Worm (Caenorhabditis elegans): ENCODE data around the gene F35D2.3.

Gene F35D2.3

DNA sequence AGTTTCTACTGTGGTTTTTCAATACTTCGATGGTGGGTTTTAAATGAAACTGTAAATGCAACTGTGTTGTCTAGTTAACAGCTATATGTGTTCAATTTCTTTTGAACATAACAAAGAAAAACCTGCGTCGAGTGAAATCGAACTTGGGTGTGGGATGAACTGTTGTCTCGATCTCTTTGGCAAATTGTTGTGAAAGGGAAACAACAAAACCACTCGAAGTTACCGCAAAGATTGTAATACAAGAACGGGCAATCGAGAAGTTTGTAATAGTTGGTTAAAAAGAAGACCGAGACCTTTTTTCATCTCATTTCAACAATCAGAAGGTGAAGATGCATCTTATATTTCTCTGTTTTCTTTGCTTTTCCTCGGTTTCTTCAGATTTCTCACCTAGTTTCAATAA is 37.5 kb downstream of the F35D2.3 start, which contains the start of gene lips-17:
Gene lips-17, plus strand, starts transcription at position 301 of the 400 bp plus-strand sequence.
- TF ChIP-seq nhr-77 (tag; optimal IDR thresholded peaks at IDR 0.05) (no peak), ztf-11 (tag; optimal IDR thresholded peaks at IDR 0.05) (no peak), mdl-1 (tag; optimal IDR thresholded peaks at IDR 0.05) (no peak), lin-15B (tag; optimal IDR thresholded peaks at IDR 0.05) (no peak), nhr-67 (tag; optimal IDR thresholded peaks at IDR 0.05) (no peak), jun-1 (tag; optimal IDR thresholded peaks at IDR 0.05) (no peak), ceh-82 (tag; optimal IDR thresholded peaks at IDR 0.05) (no peak), pha-4 (tag; optimal IDR thresholded peaks at IDR 0.05) (no peak), fos-1 (tag; optimal IDR thresholded peaks at IDR 0.05) (no peak), nhr-237 (tag; optimal IDR thresholded peaks at IDR 0.05) (no peak), unc-62 (GFP tag; optimal IDR thresholded peaks at IDR 0.05) (no peak), unc-39 (tag; optimal IDR thresholded peaks at IDR 0.05) (no peak)

DNA sequence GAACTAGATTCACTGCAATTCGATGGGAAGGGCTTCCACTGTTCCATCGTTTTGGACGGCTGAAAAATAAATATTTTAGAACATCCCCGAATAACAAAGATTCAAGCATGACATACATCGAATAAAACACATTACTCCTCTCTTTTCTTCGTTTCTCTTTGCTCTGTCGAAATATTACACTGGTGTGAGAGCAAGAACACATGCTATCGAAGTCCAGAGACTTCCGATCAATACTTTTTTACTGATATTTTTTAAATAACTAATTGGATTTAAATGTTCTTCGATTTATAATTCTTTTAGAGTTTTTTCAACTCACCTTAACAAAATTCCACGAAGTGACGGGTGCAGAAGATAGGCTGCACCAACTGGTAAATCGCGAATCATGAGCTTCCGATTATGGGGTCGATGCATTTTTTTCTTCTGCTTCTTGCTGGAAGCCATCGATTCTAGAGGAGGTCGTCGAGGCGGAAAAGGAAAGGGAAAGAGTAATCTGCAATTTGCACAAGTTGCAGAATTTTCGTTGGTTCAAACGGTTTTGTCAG is 42.9 kb downstream of the F35D2.3 start, which contains the start of the genes oig-4 and R07G3.7:
Gene oig-4, plus strand, starts transcription at position 301 of the 542 bp plus-strand sequence.
Gene R07G3.7, minus strand, starts transcription at position 492 of the 542 bp plus-strand sequence.
- TF ChIP-seq lsy-12 (tag; optimal IDR thresholded peaks at IDR 0.05) = no peak
- no peak for TF ChIP-seq lin-39 (tag; optimal IDR thresholded peaks at IDR 0.05)
- peak; percentile 45 for TF ChIP-seq egl-5 (tag; optimal IDR thresholded peaks at IDR 0.05)
- TF ChIP-seq eor-1 (tag; optimal IDR thresholded peaks at IDR 0.05) = no peak

DNA sequence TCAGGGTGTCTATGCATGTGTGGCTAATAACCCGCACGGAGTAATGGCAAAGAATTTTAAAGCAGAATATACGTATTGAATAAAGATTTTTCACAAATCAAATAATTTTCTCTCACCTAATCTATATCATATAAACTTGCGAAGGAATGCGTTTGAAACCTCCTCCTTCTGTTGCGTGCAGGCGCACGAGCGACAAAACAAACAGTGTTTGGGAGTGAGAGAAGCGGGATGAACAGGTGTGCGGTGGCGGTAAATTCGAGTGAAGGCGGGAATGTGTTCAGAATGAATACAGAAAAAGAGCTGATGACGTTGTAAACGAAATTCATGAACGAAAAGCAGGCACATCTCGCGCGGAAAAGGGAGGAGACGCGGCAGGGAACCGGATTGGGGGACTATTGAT is 43.9 kb downstream of the F35D2.3 start:
- peak; percentile 5 for TF ChIP-seq pha-4 (tag; optimal IDR thresholded peaks at IDR 0.05)
- TF ChIP-seq nfya-1 (tag; optimal IDR thresholded peaks at IDR 0.05; ENCODE audit: insufficient read depth) = peak; percentile 10
- peak; percentile 4 for TF ChIP-seq hmg-11 (tag; optimal IDR thresholded peaks at IDR 0.05)
- no peak for TF ChIP-seq zag-1 (tag; optimal IDR thresholded peaks at IDR 0.05)

DNA sequence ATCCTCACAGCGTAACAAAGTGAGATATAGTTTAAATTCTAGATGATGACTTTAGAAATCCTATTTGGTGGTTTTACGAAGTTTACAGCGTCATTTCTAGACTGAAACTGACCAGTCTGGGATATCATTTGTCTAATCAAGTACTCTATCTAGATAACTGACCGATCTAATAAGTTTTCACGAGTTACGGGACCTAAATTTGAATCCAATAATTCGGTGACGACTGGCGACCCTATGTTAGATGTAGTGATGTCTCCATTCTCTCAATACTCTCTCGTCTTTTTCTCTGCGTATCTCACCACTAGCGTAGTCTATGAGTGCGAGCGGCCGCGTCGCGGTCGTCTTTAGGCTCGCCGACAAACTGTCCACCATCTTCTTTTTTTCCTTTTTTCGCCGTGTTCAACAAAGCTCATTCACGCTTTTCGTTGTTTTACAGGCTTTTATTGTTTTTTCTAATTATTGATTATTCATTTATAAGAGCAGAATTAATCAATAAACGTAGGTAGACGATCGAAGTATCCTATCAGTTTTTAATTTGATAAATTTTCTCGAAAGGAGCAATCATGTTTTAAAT is 45.0 kb downstream of the F35D2.3 start:
- TF ChIP-seq pha-4 (tag; optimal IDR thresholded peaks at IDR 0.05) (peak; percentile 47), lin-15B (tag; optimal IDR thresholded peaks at IDR 0.05) (no peak), R02D3.7 (tag; optimal IDR thresholded peaks at IDR 0.05) (peak; percentile 7), lsy-12 (tag; optimal IDR thresholded peaks at IDR 0.05) (no peak), ceh-28 (tag; optimal IDR thresholded peaks at IDR 0.05) (peak; percentile 56), unc-39 (tag; optimal IDR thresholded peaks at IDR 0.05) (no peak), ceh-16 (tag; optimal IDR thresholded peaks at IDR 0.05) (no peak), fkh-10 (GFP tag; optimal IDR thresholded peaks at IDR 0.05) (no peak), nhr-67 (tag; optimal IDR thresholded peaks at IDR 0.05) (no peak), nfya-1 (tag; optimal IDR thresholded peaks at IDR 0.05; ENCODE audit: insufficient read depth) (peak; percentile 53), egl-27 (tag; optimal IDR thresholded peaks at IDR 0.05) (no peak), eor-1 (tag; optimal IDR thresholded peaks at IDR 0.05) (no peak), ceh-9 (tag; optimal IDR thresholded peaks at IDR 0.05) (no peak), aly-2 (tag; optimal IDR thresholded peaks at IDR 0.05) (no peak), nhr-237 (tag; optimal IDR thresholded peaks at IDR 0.05) (no peak), ztf-4 (tag; optimal IDR thresholded peaks at IDR 0.05) (no peak), ama-1 (optimal IDR thresholded peaks at IDR 0.05) (peak; percentile 69), zag-1 (tag; optimal IDR thresholded peaks at IDR 0.05) (no peak), nhr-23 (tag; optimal IDR thresholded peaks at IDR 0.05) (peak; percentile 5), mdl-1 (tag; optimal IDR thresholded peaks at IDR 0.05) (no peak), hmg-11 (tag; optimal IDR thresholded peaks at IDR 0.05) (peak; percentile 66), elt-1 (tag; optimal IDR thresholded peaks at IDR 0.05) (no peak), skn-1 (tag; optimal IDR thresholded peaks at IDR 0.05) (no peak), nhr-11 (tag; optimal IDR thresholded peaks at IDR 0.05) (no peak), elt-2 (tag; optimal IDR thresholded peaks at IDR 0.05) (peak; percentile 15), mml-1 (tag; optimal IDR thresholded peaks at IDR 0.05) (no peak), nhr-77 (tag; optimal IDR thresholded peaks at IDR 0.05) (no peak), fos-1 (tag; optimal IDR thresholded peaks at IDR 0.05) (no peak)

DNA sequence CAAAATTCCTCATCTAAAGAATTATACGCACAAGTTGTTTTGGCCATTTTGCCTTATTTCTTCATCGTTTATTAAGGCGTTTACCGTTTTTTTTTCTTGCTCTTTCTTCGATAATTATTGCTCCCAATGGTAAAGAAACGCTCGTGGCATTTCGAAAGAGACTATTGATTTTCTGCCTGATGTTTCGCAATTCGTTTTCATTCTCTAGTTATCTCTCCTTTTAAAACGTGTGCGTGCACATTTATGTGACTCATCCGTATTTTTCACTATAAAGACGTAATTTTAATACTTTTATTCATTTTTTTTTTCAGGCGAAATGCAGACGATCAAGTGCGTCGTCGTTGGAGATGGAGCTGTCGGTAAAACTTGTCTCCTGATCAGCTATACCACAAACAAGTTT is 45.7 kb downstream of the F35D2.3 start, which contains the start of gene cdc-42:
Gene cdc-42, plus strand, starts transcription at position 312 of the 400 bp plus-strand sequence.
- TF ChIP-seq ama-1 (optimal IDR thresholded peaks at IDR 0.05) = peak; percentile 16
- TF ChIP-seq snpc-4 (tag; optimal IDR thresholded peaks at IDR 0.05) = no peak

All from whole organism, L3 larva.